Fruit fly (Drosophila melanogaster) whole organism, pupa: ENCODE measurements around the gene Imp.

Source experiments
- CG10348 ChIP-seq: fragments of 200-800 bp; sonication (Bioruptor generic); IDR thresholded peaks from 2 replicates; pipeline ENCODE4 v1.3.6; 2022; ENCODE audit warnings: missing biosample characterization, missing genetic modification characterization
- CG12605 ChIP-seq: fragments of 200-800 bp; sonication (Bioruptor generic); IDR thresholded peaks from 2 replicates; pipeline ENCODE4 v1.3.6; 2022; ENCODE audit warnings: missing biosample characterization, missing genetic modification characterization
- CG13204 ChIP-seq: fragments of 200-800 bp; sonication (Bioruptor generic); optimal IDR thresholded peaks from 2 replicates; lab custom pipeline; 2018; ENCODE audit warnings: missing biosample characterization, mild to moderate bottlenecking, missing genetic modification characterization, moderate library complexity
- CG14655 ChIP-seq: fragments of 200-800 bp; sonication (Bioruptor generic); optimal IDR thresholded peaks from 3 replicates; lab custom pipeline; 2017; ENCODE audit warnings: mild to moderate bottlenecking, missing biosample characterization, missing genetic modification reagents, missing genetic modification characterization
- CG15710 ChIP-seq: fragments of 200-800 bp; sonication (Bioruptor generic); optimal IDR thresholded peaks from 2 replicates; lab custom pipeline; 2018; ENCODE audit warnings: missing biosample characterization, mild to moderate bottlenecking, missing genetic modification characterization, moderate library complexity
- CG17806 ChIP-seq: fragments of 200-800 bp; sonication (Bioruptor generic); optimal IDR thresholded peaks from 2 replicates; lab custom pipeline; 2018; ENCODE audit warnings: missing biosample characterization, mild to moderate bottlenecking, missing genetic modification characterization, moderate library complexity
- CG32121 ChIP-seq: fragments of 200-800 bp; sonication (Bioruptor generic); IDR thresholded peaks from 2 replicates; pipeline ENCODE4 v1.3.6; 2022; ENCODE audit warnings: missing biosample characterization, missing genetic modification characterization
- CG34367 ChIP-seq: fragments of 200-800 bp; sonication (Bioruptor generic); optimal IDR thresholded peaks from 2 replicates; lab custom pipeline; 2018; ENCODE audit warnings: missing biosample characterization, mild to moderate bottlenecking, missing genetic modification characterization
- CG4496 ChIP-seq: fragments of 200-800 bp; sonication (Bioruptor generic); IDR thresholded peaks from 3 replicates; pipeline ENCODE4 v1.3.6; 2022; ENCODE audit warnings: missing biosample characterization, missing genetic modification characterization
- CG8159 ChIP-seq: fragments of 200-800 bp; sonication (Bioruptor generic); optimal IDR thresholded peaks from 3 replicates; lab custom pipeline; 2018; ENCODE audit warnings: missing biosample characterization, mild to moderate bottlenecking, missing genetic modification characterization, moderate library complexity
- CG8301 ChIP-seq: fragments of 200-800 bp; sonication (Bioruptor generic); optimal IDR thresholded peaks from 2 replicates; lab custom pipeline; 2018; ENCODE audit warnings: missing biosample characterization, mild to moderate bottlenecking, missing genetic modification characterization
- CG9948 ChIP-seq: fragments of 200-800 bp; sonication (Bioruptor generic); optimal IDR thresholded peaks from 2 replicates; lab custom pipeline; 2018; ENCODE audit warnings: missing biosample characterization, mild to moderate bottlenecking, missing genetic modification characterization, moderate library complexity
- D1 ChIP-seq: fragments of 200-800 bp; sonication (Bioruptor generic); optimal IDR thresholded peaks from 2 replicates; lab custom pipeline; 2018; ENCODE audit warnings: missing biosample characterization, mild to moderate bottlenecking, missing genetic modification characterization, moderate library complexity
- EcR ChIP-seq: fragments of 200-800 bp; sonication (Bioruptor generic); optimal IDR thresholded peaks from 3 replicates; lab custom pipeline; 2019; ENCODE audit warnings: missing biosample characterization, missing genetic modification characterization, mild to moderate bottlenecking, moderate library complexity, missing genetic modification reagents
- Ets98B ChIP-seq: fragments of 200-800 bp; sonication (Bioruptor generic); IDR thresholded peaks from 2 replicates; pipeline ENCODE4 v1.3.6; 2022; ENCODE audit warnings: missing biosample characterization, missing genetic modification characterization
- Pif1A ChIP-seq: fragments of 200-800 bp; sonication (Bioruptor generic); optimal IDR thresholded peaks from 3 replicates; lab custom pipeline; 2016; ENCODE audit warnings: missing biosample characterization, missing genetic modification characterization
- Pif1B ChIP-seq: fragments of 200-800 bp; sonication (Bioruptor generic); optimal IDR thresholded peaks from 3 replicates; lab custom pipeline; 2016; ENCODE audit warnings: missing biosample characterization, missing genetic modification characterization
- Snoo ChIP-seq: fragments of 200-800 bp; sonication (Bioruptor generic); optimal IDR thresholded peaks from 3 replicates; lab custom pipeline; 2017; ENCODE audit warnings: missing biosample characterization, mild to moderate bottlenecking, missing genetic modification characterization, inconsistent platforms
- fd96Ca ChIP-seq: fragments of 200-800 bp; sonication (Bioruptor generic); IDR thresholded peaks from 3 replicates; pipeline ENCODE4 v1.3.6; 2022; ENCODE audit warnings: missing biosample characterization, missing genetic modification characterization
- gl ChIP-seq: fragments of 200-800 bp; sonication (Bioruptor generic); optimal IDR thresholded peaks from 2 replicates; lab custom pipeline; 2018; ENCODE audit warnings: missing biosample characterization, mild to moderate bottlenecking, missing genetic modification characterization
- rn ChIP-seq: fragments of 200-800 bp; sonication (Bioruptor generic); IDR thresholded peaks from 2 replicates; pipeline ENCODE4 v1.3.6; 2022; ENCODE audit warnings: missing biosample characterization, missing genetic modification characterization

Imp gene

dm6 chrX:10774957-10775682 is 49.0 kb downstream of the Imp start:
- no peak for TF ChIP-seq CG17806 (tag; lab: Kevin White, UChicago)
- no peak for TF ChIP-seq CG34367 (tag; lab: Kevin White, UChicago)
- TF ChIP-seq Snoo (tag; lab: Kevin White, UChicago): no peak
- TF ChIP-seq fd96Ca (GFP tag; lab: Robert Waterston, UW): no peak
- no peak for TF ChIP-seq CG32121 (GFP tag; lab: Robert Waterston, UW)
- TF ChIP-seq CG8301 (tag; lab: Kevin White, UChicago): no peak
- no peak for TF ChIP-seq D1 (tag; lab: Kevin White, UChicago)
- no peak for TF ChIP-seq EcR (GFP tag; lab: Kevin White, UChicago)
- TF ChIP-seq CG12605 (GFP tag; lab: Robert Waterston, UW): no peak
- no peak for TF ChIP-seq rn (GFP tag; lab: Robert Waterston, UW)
- no peak for TF ChIP-seq Ets98B (GFP tag; lab: Robert Waterston, UW)
- no peak for TF ChIP-seq CG14655
- no peak for TF ChIP-seq Pif1A (GFP tag; lab: Kevin White, UChicago)
- TF ChIP-seq CG10348 (GFP tag; lab: Robert Waterston, UW): no peak
- TF ChIP-seq Pif1B (GFP tag; lab: Kevin White, UChicago): no peak
- TF ChIP-seq CG4496 (GFP tag; lab: Robert Waterston, UW): no peak
- TF ChIP-seq gl (tag; lab: Kevin White, UChicago): no peak
- TF ChIP-seq CG8159 (tag; lab: Kevin White, UChicago): no peak
- TF ChIP-seq CG9948 (tag; lab: Kevin White, UChicago): no peak
- no peak for TF ChIP-seq CG15710 (tag; lab: Kevin White, UChicago)

dm6 chrX:10773562-10773961 is 50.5 kb downstream of the Imp start:
- TF ChIP-seq CG14655: peak; percentile 37
- TF ChIP-seq Pif1A (GFP tag; lab: Kevin White, UChicago): peak; percentile 41
- no peak for TF ChIP-seq fd96Ca (GFP tag; lab: Robert Waterston, UW)
- TF ChIP-seq gl (tag; lab: Kevin White, UChicago): peak; percentile 46
- TF ChIP-seq CG13204 (GFP tag; lab: Kevin White, UChicago): peak; percentile 16
- no peak for TF ChIP-seq D1 (tag; lab: Kevin White, UChicago)
- TF ChIP-seq CG34367 (tag; lab: Kevin White, UChicago): peak; percentile 3

- no peak for TF ChIP-seq CG34367 (tag; lab: Kevin White, UChicago)
- no peak for TF ChIP-seq CG17806 (tag; lab: Kevin White, UChicago)
- no peak for TF ChIP-seq CG12605 (GFP tag; lab: Robert Waterston, UW)
- no peak for TF ChIP-seq EcR (GFP tag; lab: Kevin White, UChicago)
- TF ChIP-seq CG9948 (tag; lab: Kevin White, UChicago): no peak
- no peak for TF ChIP-seq CG10348 (GFP tag; lab: Robert Waterston, UW)
- TF ChIP-seq fd96Ca (GFP tag; lab: Robert Waterston, UW): no peak
- TF ChIP-seq gl (tag; lab: Kevin White, UChicago): no peak
- no peak for TF ChIP-seq CG13204 (GFP tag; lab: Kevin White, UChicago)
- no peak for TF ChIP-seq D1 (tag; lab: Kevin White, UChicago)
- TF ChIP-seq Pif1A (GFP tag; lab: Kevin White, UChicago): no peak
- TF ChIP-seq CG14655: no peak
- TF ChIP-seq, all 21 proteins: peak for 0
Measured at dm6 chrX:10772634-10773033, 51.4 kb downstream of the Imp start.

dm6 chrX:10771856-10772592 is 52.1 kb downstream of the Imp start, which contains the start of gene CG15211:
CG15211 (plus strand) TSS chrX:10772541.
- TF ChIP-seq Pif1B (GFP tag; lab: Kevin White, UChicago): peak; percentile 73
- TF ChIP-seq CG14655: peak; percentile 92
- TF ChIP-seq CG8301 (tag; lab: Kevin White, UChicago): peak; percentile 88
- peak; percentile 40 for TF ChIP-seq EcR (GFP tag; lab: Kevin White, UChicago)
- peak; percentile 88 for TF ChIP-seq CG13204 (GFP tag; lab: Kevin White, UChicago)
- TF ChIP-seq CG4496 (GFP tag; lab: Robert Waterston, UW): peak; percentile 83
- TF ChIP-seq Snoo (tag; lab: Kevin White, UChicago): peak; percentile 61
- peak; percentile 84 for TF ChIP-seq CG17806 (tag; lab: Kevin White, UChicago)
- peak; percentile 70; the same call in 2 of the 3 replicates for TF ChIP-seq fd96Ca (GFP tag; lab: Robert Waterston, UW)
- peak; percentile 57; the same call in 1 of the 2 replicates for TF ChIP-seq rn (GFP tag; lab: Robert Waterston, UW)
- TF ChIP-seq CG12605 (GFP tag; lab: Robert Waterston, UW): peak; percentile 43
- no peak for TF ChIP-seq CG10348 (GFP tag; lab: Robert Waterston, UW)
- peak; percentile 87 for TF ChIP-seq CG8159 (tag; lab: Kevin White, UChicago)
- peak; percentile 88 for TF ChIP-seq CG9948 (tag; lab: Kevin White, UChicago)
- peak; percentile 60 for TF ChIP-seq Ets98B (GFP tag; lab: Robert Waterston, UW)
- TF ChIP-seq CG34367 (tag; lab: Kevin White, UChicago): peak; percentile 83
- TF ChIP-seq CG32121 (GFP tag; lab: Robert Waterston, UW): peak; percentile 81
- peak; percentile 59 for TF ChIP-seq D1 (tag; lab: Kevin White, UChicago)
- peak; percentile 79 for TF ChIP-seq Pif1A (GFP tag; lab: Kevin White, UChicago)
- TF ChIP-seq CG15710 (tag; lab: Kevin White, UChicago): peak; percentile 88
- peak; percentile 73 for TF ChIP-seq gl (tag; lab: Kevin White, UChicago)
